Worm (Caenorhabditis elegans) whole organism, late embryonic: ENCODE results near the gene T09A5.5.

Experiments used
- C08G9.2 ChIP-seq: sonication (generic microtip); optimal IDR thresholded peaks from 2 replicates; lab custom pipeline; 2016; ENCODE audit warnings: mild to moderate bottlenecking, missing genetic modification characterization, moderate library complexity, missing compliant biosample characterization
- K02D7.2 ChIP-seq: sonication (generic microtip); optimal IDR thresholded peaks from 2 replicates; lab custom pipeline; 2017; ENCODE audit warnings: mild to moderate bottlenecking, missing genetic modification characterization, missing compliant biosample characterization
- T23F11.4 ChIP-seq: fragments of 200-800 bp; sonication (Bioruptor generic); optimal IDR thresholded peaks from 2 replicates; lab custom pipeline; 2018; ENCODE audit warnings: mild to moderate bottlenecking, missing genetic modification characterization, missing compliant biosample characterization
- ahr-1 ChIP-seq: sonication (generic microtip); optimal IDR thresholded peaks from 2 replicates; lab custom pipeline; 2016; ENCODE audit warnings: missing genetic modification characterization, missing compliant biosample characterization
- ama-1 ChIP-seq: fragments of 150-350 bp; optimal IDR thresholded peaks from 2 replicates; lab custom pipeline; 2014
- ceh-18 ChIP-seq: sonication (generic microtip); optimal IDR thresholded peaks from 2 replicates; lab custom pipeline; 2016; ENCODE audit warnings: missing genetic modification characterization, missing compliant biosample characterization
- ceh-19 ChIP-seq: fragments of 200-800 bp; sonication (Bioruptor generic); optimal IDR thresholded peaks from 2 replicates; lab custom pipeline; 2018; ENCODE audit warnings: mild to moderate bottlenecking, missing genetic modification characterization, missing compliant biosample characterization
- ceh-24 ChIP-seq: sonication (generic microtip); optimal IDR thresholded peaks from 2 replicates; lab custom pipeline; 2016; ENCODE audit warnings: mild to moderate bottlenecking, missing genetic modification characterization, missing compliant biosample characterization
- ceh-30 ChIP-seq: fragments of 150-350 bp; optimal IDR thresholded peaks from 2 replicates; lab custom pipeline; 2014; ENCODE audit warnings: missing biosample characterization, missing genetic modification characterization
- ceh-31 ChIP-seq: sonication (generic microtip); optimal IDR thresholded peaks from 2 replicates; lab custom pipeline; 2016; ENCODE audit warnings: missing genetic modification characterization, missing compliant biosample characterization
- ceh-6 ChIP-seq: fragments of 200-800 bp; sonication (Bioruptor generic); optimal IDR thresholded peaks from 2 replicates; lab custom pipeline; 2018; ENCODE audit warnings: mild to moderate bottlenecking, missing genetic modification characterization, missing compliant biosample characterization
- ceh-9 ChIP-seq: sonication (generic microtip); optimal IDR thresholded peaks from 2 replicates; lab custom pipeline; 2016; ENCODE audit warnings: mild to moderate bottlenecking, missing genetic modification characterization, inconsistent platforms, missing compliant biosample characterization
- che-1 ChIP-seq: sonication (generic microtip); optimal IDR thresholded peaks from 2 replicates; lab custom pipeline; 2016; ENCODE audit warnings: mild to moderate bottlenecking, missing genetic modification characterization, missing compliant biosample characterization
- elt-2 ChIP-seq: sonication (generic microtip); optimal IDR thresholded peaks from 2 replicates; lab custom pipeline; 2016; ENCODE audit warnings: missing genetic modification reagents, missing genetic modification characterization, missing compliant biosample characterization
- ets-4 ChIP-seq: sonication (generic microtip); optimal IDR thresholded peaks from 2 replicates; lab custom pipeline; 2016; ENCODE audit warnings: missing genetic modification characterization, missing compliant biosample characterization
- eyg-1 ChIP-seq: sonication (generic microtip); optimal IDR thresholded peaks from 2 replicates; lab custom pipeline; 2016; ENCODE audit warnings: missing genotype, missing genetic modification characterization, missing compliant biosample characterization
- fkh-10 ChIP-seq: fragments of 150-350 bp; optimal IDR thresholded peaks from 2 replicates; lab custom pipeline; 2014; ENCODE audit warnings: missing biosample characterization, missing genetic modification reagents, missing genetic modification characterization
- gmeb-2 ChIP-seq: sonication (generic microtip); optimal IDR thresholded peaks from 2 replicates; lab custom pipeline; 2016; ENCODE audit warnings: missing genetic modification characterization, inconsistent platforms, missing compliant biosample characterization
- hlh-15 ChIP-seq: sonication (generic microtip); optimal IDR thresholded peaks from 2 replicates; lab custom pipeline; 2016; ENCODE audit warnings: missing genetic modification characterization, missing compliant biosample characterization
- hlh-30 ChIP-seq: sonication (generic microtip); optimal IDR thresholded peaks from 2 replicates; lab custom pipeline; 2017; ENCODE audit warnings: antibody characterized with exemption, missing genetic modification characterization, missing compliant biosample characterization; ENCODE audit not compliant: insufficient read depth
- hlh-8 ChIP-seq: sonication (generic microtip); optimal IDR thresholded peaks from 2 replicates; lab custom pipeline; 2016; ENCODE audit warnings: missing genotype, missing genetic modification characterization, missing compliant biosample characterization
- lim-6 ChIP-seq: sonication (generic microtip); optimal IDR thresholded peaks from 2 replicates; lab custom pipeline; 2016; ENCODE audit warnings: missing genetic modification characterization, missing compliant biosample characterization
- nfya-1 ChIP-seq: sonication (generic microtip); optimal IDR thresholded peaks from 2 replicates; lab custom pipeline; 2017; ENCODE audit warnings: missing genetic modification characterization, mild to moderate bottlenecking, missing compliant biosample characterization, antibody characterized with exemption, moderate library complexity
- nhr-11 ChIP-seq: fragments of 150-350 bp; optimal IDR thresholded peaks from 2 replicates; lab custom pipeline; 2014; ENCODE audit warnings: missing biosample characterization, missing genetic modification characterization
- nhr-232 ChIP-seq: sonication (generic microtip); optimal IDR thresholded peaks from 2 replicates; lab custom pipeline; 2016; ENCODE audit warnings: missing genetic modification characterization, missing compliant biosample characterization
- npax-4 ChIP-seq: sonication (generic microtip); optimal IDR thresholded peaks from 2 replicates; lab custom pipeline; 2016; ENCODE audit warnings: missing genetic modification characterization, missing compliant biosample characterization
- odd-2 ChIP-seq: sonication (generic microtip); optimal IDR thresholded peaks from 2 replicates; lab custom pipeline; 2017; ENCODE audit warnings: antibody characterized with exemption, mild to moderate bottlenecking, missing genetic modification characterization, missing compliant biosample characterization
- pat-9 ChIP-seq: fragments of 200-800 bp; sonication (Bioruptor generic); optimal IDR thresholded peaks from 2 replicates; lab custom pipeline; 2018; ENCODE audit warnings: mild to moderate bottlenecking, missing genetic modification characterization, moderate library complexity, missing compliant biosample characterization
- pha-4 ChIP-seq: fragments of 150-350 bp; optimal IDR thresholded peaks from 2 replicates; lab custom pipeline; 2018; ENCODE audit warnings: missing biosample characterization, missing genetic modification reagents, missing genetic modification characterization
- pros-1 ChIP-seq: fragments of 150-350 bp; optimal IDR thresholded peaks from 2 replicates; lab custom pipeline; 2014; ENCODE audit warnings: missing biosample characterization, missing genetic modification reagents, missing genetic modification characterization
- ref-2 ChIP-seq: sonication (generic microtip); optimal IDR thresholded peaks from 2 replicates; lab custom pipeline; 2016; ENCODE audit warnings: missing genetic modification characterization, missing compliant biosample characterization
- rnt-1 ChIP-seq: sonication (generic microtip); optimal IDR thresholded peaks from 2 replicates; lab custom pipeline; 2016; ENCODE audit warnings: missing genetic modification characterization, missing compliant biosample characterization
- sox-2 ChIP-seq: fragments of 200-800 bp; sonication (Bioruptor generic); IDR thresholded peaks from 2 replicates; pipeline ENCODE4 v1.3.6; 2022; ENCODE audit warnings: missing genetic modification reagents, missing genetic modification characterization, missing compliant biosample characterization
- tbx-2 ChIP-seq: sonication (generic microtip); optimal IDR thresholded peaks from 2 replicates; lab custom pipeline; 2016; ENCODE audit warnings: missing genetic modification characterization, missing compliant biosample characterization
- tbx-7 ChIP-seq: sonication (generic microtip); optimal IDR thresholded peaks from 2 replicates; lab custom pipeline; 2016; ENCODE audit warnings: missing genotype, missing genetic modification characterization, missing compliant biosample characterization
- unc-42 ChIP-seq: sonication (generic microtip); optimal IDR thresholded peaks from 2 replicates; lab custom pipeline; 2016; ENCODE audit warnings: missing genotype, missing genetic modification characterization, missing compliant biosample characterization
- unc-55 ChIP-seq: sonication (generic microtip); optimal IDR thresholded peaks from 2 replicates; lab custom pipeline; 2017; ENCODE audit warnings: missing biosample characterization, missing genetic modification reagents, missing genetic modification characterization
- ztf-16 ChIP-seq: sonication (generic microtip); optimal IDR thresholded peaks from 2 replicates; lab custom pipeline; 2017; ENCODE audit warnings: missing genetic modification characterization, missing compliant biosample characterization

The T09A5.5 gene

DNA sequence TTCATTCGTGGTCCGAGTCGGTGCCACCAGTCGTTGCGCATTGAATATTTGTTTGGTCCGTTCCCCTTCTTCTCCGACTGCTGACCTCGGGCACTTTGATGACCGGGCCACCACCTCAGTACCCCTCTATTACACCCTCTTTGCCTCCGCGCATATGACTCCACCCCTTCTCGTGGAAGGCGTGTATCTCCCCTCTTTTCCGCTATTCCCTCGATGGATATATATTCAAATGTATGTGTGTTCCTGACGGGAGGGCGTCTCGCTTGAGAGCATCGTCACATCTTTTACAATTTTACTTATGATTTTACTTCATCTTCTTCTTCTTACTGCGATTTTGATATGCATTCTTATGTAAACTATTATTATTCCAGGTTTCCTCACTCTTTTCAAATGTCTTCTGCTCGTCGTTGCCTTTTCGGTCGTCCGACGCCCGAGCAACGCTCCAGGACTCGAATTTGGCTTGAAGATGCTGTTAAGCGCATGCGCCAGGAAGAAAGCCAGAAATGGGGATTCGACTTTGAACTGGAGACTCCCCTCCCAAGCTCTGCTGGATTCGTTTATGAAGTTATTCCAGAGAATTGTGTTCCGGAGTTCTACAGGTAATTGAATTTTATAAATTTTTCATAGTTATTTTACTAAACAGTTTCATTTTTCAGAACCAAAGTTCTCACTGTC, 42.6 kb downstream of the T09A5.5 start, which contains the start of gene cki-1 (continued):
- no peak for TF ChIP-seq ceh-9
- TF ChIP-seq rnt-1 (tag; lab: Kevin White, UChicago), result no peak
- no peak for TF ChIP-seq T23F11.4 (GFP tag; lab: Kevin White, UChicago)
- no peak for TF ChIP-seq fkh-10 (GFP tag; lab: Kevin White, UChicago)
- TF ChIP-seq hlh-30 (tag; lab: Kevin White, UChicago), result peak; percentile 74
- no peak for TF ChIP-seq pros-1 (tag; lab: Kevin White, UChicago)
- TF ChIP-seq npax-4, result no peak
- TF ChIP-seq C08G9.2 (tag; lab: Kevin White, UChicago), result no peak
- TF ChIP-seq ceh-6, result peak; percentile 7
- no peak for TF ChIP-seq ets-4 (tag; lab: Kevin White, UChicago)
- TF ChIP-seq nhr-11 (tag; lab: Kevin White, UChicago), result no peak
- TF ChIP-seq che-1 (tag; lab: Kevin White, UChicago), result no peak
- TF ChIP-seq gmeb-2 (tag; lab: Kevin White, UChicago), result no peak
- no peak for TF ChIP-seq ceh-18 (tag; lab: Kevin White, UChicago)
- no peak for TF ChIP-seq hlh-15 (tag; lab: Kevin White, UChicago)
- TF ChIP-seq ztf-16 (tag; lab: Kevin White, UChicago), result no peak
- no peak for TF ChIP-seq pat-9
- TF ChIP-seq ceh-31 (tag; lab: Kevin White, UChicago), result peak; percentile 48
- TF ChIP-seq ceh-24 (tag; lab: Kevin White, UChicago), result no peak
- no peak for TF ChIP-seq pha-4
- no peak for TF ChIP-seq sox-2 (GFP tag; lab: Robert Waterston, UW)
- TF ChIP-seq elt-2 (tag; lab: Kevin White, UChicago), result peak; percentile 16
- TF ChIP-seq K02D7.2 (tag; lab: Kevin White, UChicago), result no peak
- peak; percentile 22 for TF ChIP-seq nhr-232 (tag; lab: Kevin White, UChicago)
- peak; percentile 80 for TF ChIP-seq ceh-19 (GFP tag; lab: Kevin White, UChicago)
- TF ChIP-seq nfya-1, result no peak
- TF ChIP-seq ahr-1 (tag; lab: Kevin White, UChicago), result no peak
- TF ChIP-seq unc-55 (GFP tag; lab: Kevin White, UChicago), result no peak
- peak; percentile 61 for TF ChIP-seq ama-1 (lab: Kevin White, UChicago)
- TF ChIP-seq eyg-1, result no peak
- no peak for TF ChIP-seq tbx-7 (tag; lab: Kevin White, UChicago)
- no peak for TF ChIP-seq hlh-8 (tag; lab: Kevin White, UChicago)
- TF ChIP-seq ref-2 (tag; lab: Kevin White, UChicago), result peak; percentile 15
- no peak for TF ChIP-seq lim-6 (tag; lab: Kevin White, UChicago)
- no peak for TF ChIP-seq odd-2 (tag; lab: Kevin White, UChicago)

DNA sequence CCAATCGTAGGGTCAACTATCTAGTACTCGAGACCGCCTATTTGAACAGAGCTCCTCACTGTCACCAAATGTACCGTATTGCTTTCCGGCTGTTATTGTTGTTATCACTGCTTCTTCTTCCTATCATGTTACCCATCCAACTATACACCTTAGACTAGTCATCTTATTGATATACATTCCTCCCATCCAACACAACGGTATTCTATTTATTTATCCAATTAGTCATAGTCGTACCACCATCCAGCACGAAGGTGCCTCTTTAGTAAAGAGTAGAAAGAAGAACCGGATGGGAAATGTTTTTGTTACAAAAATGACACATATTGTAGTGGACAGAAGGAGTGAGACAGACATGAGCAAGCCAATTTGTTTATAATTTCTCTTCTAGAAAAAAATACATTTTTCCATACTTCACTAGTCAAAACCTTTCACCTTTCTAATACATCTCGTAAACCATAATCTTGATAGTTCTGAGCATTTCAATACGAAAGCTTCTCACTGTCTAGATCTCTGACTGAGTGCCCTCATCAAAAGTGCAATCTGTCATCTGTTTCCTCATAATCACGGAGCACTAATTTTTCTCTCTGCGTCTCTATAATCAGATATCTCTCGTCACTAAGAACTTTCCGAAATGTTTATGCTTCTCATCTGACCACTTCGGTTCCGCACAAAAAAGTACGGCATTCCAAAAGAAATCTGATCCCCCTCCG, 43.3 kb downstream of the T09A5.5 start:
- TF ChIP-seq unc-55 (GFP tag; lab: Kevin White, UChicago), result peak; percentile 69
- peak; percentile 3 for TF ChIP-seq odd-2 (tag; lab: Kevin White, UChicago)
- no peak for TF ChIP-seq pha-4
- TF ChIP-seq, all 69 proteins: peak for 2

DNA sequence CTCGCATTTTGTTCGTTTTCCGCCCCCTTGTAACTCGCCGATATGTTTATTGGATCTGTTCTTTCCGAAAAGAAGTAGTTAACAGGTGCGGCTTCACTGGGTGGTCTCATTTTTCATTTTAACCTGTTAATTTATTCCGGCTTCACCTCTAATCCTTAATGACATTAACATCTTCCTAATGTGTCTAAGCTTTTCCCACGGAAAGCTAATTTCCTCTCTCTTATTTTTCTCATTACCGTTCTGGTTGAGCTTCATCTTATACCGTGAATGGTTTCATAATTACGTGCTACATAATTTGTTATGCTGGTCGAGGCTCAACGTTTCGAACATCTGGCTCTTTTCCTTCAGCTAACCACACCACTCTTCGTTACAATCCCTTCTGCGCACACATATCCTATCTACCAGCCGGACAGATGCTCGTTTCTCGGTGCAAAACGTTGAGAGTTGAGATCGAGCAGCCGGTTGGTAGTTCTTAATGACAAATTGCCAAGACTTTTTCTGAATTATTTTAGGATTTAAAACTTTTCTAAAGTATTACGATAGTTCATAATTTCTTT, 44.1 kb downstream of the T09A5.5 start:
- TF ChIP-seq tbx-2 (peak; percentile 36), ceh-6 (no peak), unc-42 (peak; percentile 86), ceh-30 (tag; lab: Kevin White, UChicago) (no peak)
